Worm (Caenorhabditis elegans) whole organism, L2 larva: Measurements from ENCODE around the gene col-149.

Source experiments
- ama-1 ChIP-seq: fragments of 150-350 bp; optimal IDR thresholded peaks from 2 replicates; lab custom pipeline; 2018; ENCODE audit warnings: inconsistent platforms
- ceh-16 ChIP-seq: fragments of 150-350 bp; optimal IDR thresholded peaks from 2 replicates; lab custom pipeline; 2014; ENCODE audit warnings: missing biosample characterization, missing genetic modification characterization
- elt-1 ChIP-seq: fragments of 150-350 bp; optimal IDR thresholded peaks from 2 replicates; lab custom pipeline; 2014; ENCODE audit warnings: missing biosample characterization, missing genetic modification characterization
- lin-39 ChIP-seq: fragments of 150-350 bp; optimal IDR thresholded peaks from 2 replicates; lab custom pipeline; 2014; ENCODE audit warnings: missing biosample characterization, missing genetic modification reagents, missing genetic modification characterization
- nhr-129 ChIP-seq: fragments of 150-350 bp; optimal IDR thresholded peaks from 2 replicates; lab custom pipeline; 2014; ENCODE audit warnings: missing biosample characterization, missing genetic modification characterization
- nhr-77 ChIP-seq: fragments of 150-350 bp; optimal IDR thresholded peaks from 2 replicates; lab custom pipeline; 2014; ENCODE audit warnings: missing biosample characterization, missing genetic modification characterization

DNA sequence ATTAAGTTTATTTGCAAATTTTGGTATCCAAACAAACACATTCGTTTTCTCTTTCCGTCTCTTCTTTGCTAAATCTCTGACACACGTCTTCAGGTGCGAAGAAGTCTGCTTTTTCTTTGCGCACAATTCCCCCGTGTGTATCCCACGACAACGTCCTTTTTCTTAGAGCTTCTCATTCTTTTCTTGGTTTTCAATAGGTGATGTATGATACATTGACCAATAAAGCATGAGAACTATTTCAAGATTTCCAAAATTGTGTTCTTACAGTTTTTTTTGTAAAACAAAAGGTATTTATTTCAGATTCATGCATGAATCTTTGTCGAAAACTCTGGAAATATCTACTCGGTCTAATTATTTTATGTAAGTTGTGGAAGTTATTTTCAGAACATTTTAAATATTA is 2.9 kb downstream of the col-149 start, which contains the start of gene B0024.15:
- TF ChIP-seq ceh-16 (no peak), nhr-77 (tag; lab: Kevin White, UChicago) (no peak), elt-1 (tag; lab: Kevin White, UChicago) (no peak), ama-1 (lab: Kevin White, UChicago) (no peak), nhr-129 (tag; lab: Kevin White, UChicago) (no peak), lin-39 (tag; lab: Kevin White, UChicago) (no peak)
